Fruit fly (Drosophila melanogaster) whole organism, embryonic: ENCODE data around the gene Trax.

Source experiments
- Adf1 ChIP-seq: fragments of 200-800 bp; sonication (Bioruptor generic); IDR thresholded peaks from 2 replicates; pipeline ENCODE4 v1.3.6; 2022; ENCODE audit warnings: missing biosample characterization, missing genetic modification characterization
- Bgb ChIP-seq: fragments of 200-800 bp; sonication (Bioruptor generic); IDR thresholded peaks from 2 replicates; pipeline ENCODE4 v1.3.6; 2022; ENCODE audit warnings: missing biosample characterization, missing genetic modification characterization; ENCODE audit not compliant: partially characterized antibody
- CG10209 ChIP-seq: fragments of 200-800 bp; sonication (Bioruptor generic); optimal IDR thresholded peaks from 3 replicates; lab custom pipeline; 2017; ENCODE audit warnings: missing biosample characterization, mild to moderate bottlenecking, missing genetic modification characterization, missing genetic modification reagents
- CG10979 ChIP-seq: fragments of 200-800 bp; sonication (Bioruptor generic); optimal IDR thresholded peaks from 2 replicates; lab custom pipeline; 2018; ENCODE audit warnings: missing biosample characterization, mild to moderate bottlenecking, missing genetic modification characterization, moderate library complexity
- CG11504 ChIP-seq: fragments of 200-800 bp; sonication (Bioruptor generic); optimal IDR thresholded peaks from 3 replicates; lab custom pipeline; 2019; ENCODE audit warnings: missing biosample characterization, mild to moderate bottlenecking, missing genetic modification characterization, moderate library complexity
- CG11696 ChIP-seq: fragments of 200-800 bp; sonication (Bioruptor generic); IDR thresholded peaks from 2 replicates; pipeline ENCODE4 v1.3.6; 2022; ENCODE audit warnings: missing biosample characterization, missing genetic modification characterization
- CG12236 ChIP-seq: fragments of 200-800 bp; sonication (Bioruptor generic); optimal IDR thresholded peaks from 2 replicates; lab custom pipeline; 2016; ENCODE audit warnings: missing biosample characterization, missing genetic modification characterization
- CG14710 ChIP-seq: fragments of 200-800 bp; sonication (Bioruptor generic); optimal IDR thresholded peaks from 3 replicates; lab custom pipeline; 2019; ENCODE audit warnings: missing biosample characterization, mild to moderate bottlenecking, missing genetic modification characterization, moderate library complexity
- CG15479 ChIP-seq: fragments of 200-800 bp; sonication (Bioruptor generic); optimal IDR thresholded peaks from 3 replicates; lab custom pipeline; 2019; ENCODE audit warnings: missing biosample characterization, mild to moderate bottlenecking, missing genetic modification characterization, moderate library complexity
- CG15601 ChIP-seq: fragments of 200-800 bp; sonication (Bioruptor generic); optimal IDR thresholded peaks from 3 replicates; lab custom pipeline; 2019; ENCODE audit warnings: missing biosample characterization, mild to moderate bottlenecking, missing genetic modification characterization, moderate library complexity
- CG16815 ChIP-seq: fragments of 200-800 bp; sonication (Bioruptor generic); optimal IDR thresholded peaks from 3 replicates; lab custom pipeline; 2017; ENCODE audit warnings: missing biosample characterization, mild to moderate bottlenecking, missing genetic modification characterization
- CG17361 ChIP-seq: fragments of 200-800 bp; sonication (Bioruptor generic); IDR thresholded peaks from 3 replicates; pipeline ENCODE4 v1.3.6; 2022; ENCODE audit warnings: missing biosample characterization, missing genetic modification characterization
- CG17802 ChIP-seq: fragments of 200-800 bp; sonication (Bioruptor generic); optimal IDR thresholded peaks from 2 replicates; lab custom pipeline; 2018; ENCODE audit warnings: missing biosample characterization, mild to moderate bottlenecking, missing genetic modification characterization, moderate library complexity
- CG17912 ChIP-seq: fragments of 200-800 bp; sonication (Bioruptor generic); optimal IDR thresholded peaks from 2 replicates; lab custom pipeline; 2018; ENCODE audit warnings: missing biosample characterization, mild to moderate bottlenecking, missing genetic modification characterization
- CG2875 ChIP-seq: fragments of 200-800 bp; sonication (Bioruptor generic); optimal IDR thresholded peaks from 2 replicates; lab custom pipeline; 2017; ENCODE audit warnings: missing biosample characterization, mild to moderate bottlenecking, missing genetic modification characterization, missing genetic modification reagents
- CG31365 ChIP-seq: fragments of 200-800 bp; sonication (Bioruptor generic); optimal IDR thresholded peaks from 2 replicates; lab custom pipeline; 2018; ENCODE audit warnings: missing biosample characterization, mild to moderate bottlenecking, missing genetic modification characterization
- CG3163 ChIP-seq: fragments of 200-800 bp; sonication (Bioruptor generic); optimal IDR thresholded peaks from 3 replicates; lab custom pipeline; 2016; ENCODE audit warnings: missing biosample characterization, missing genetic modification characterization
- CG6791 ChIP-seq: fragments of 200-800 bp; sonication (Bioruptor generic); IDR thresholded peaks from 3 replicates; pipeline ENCODE4 v1.3.6; 2022; ENCODE audit warnings: missing biosample characterization, missing genetic modification characterization; ENCODE audit not compliant: partially characterized antibody
- CG7928 ChIP-seq: fragments of 200-800 bp; sonication (Bioruptor generic); optimal IDR thresholded peaks from 2 replicates; lab custom pipeline; 2017; ENCODE audit warnings: missing biosample characterization, mild to moderate bottlenecking, missing genetic modification characterization
- CG9797 ChIP-seq: fragments of 200-800 bp; sonication (Bioruptor generic); optimal IDR thresholded peaks from 3 replicates; lab custom pipeline; 2018; ENCODE audit warnings: missing biosample characterization, mild to moderate bottlenecking, missing genetic modification characterization
- Camta ChIP-seq: fragments of 200-800 bp; sonication (Bioruptor generic); optimal IDR thresholded peaks from 2 replicates; lab custom pipeline; 2016; ENCODE audit warnings: missing biosample characterization, missing genetic modification characterization
- CoRest ChIP-seq: fragments of 200-800 bp; sonication (Bioruptor generic); optimal IDR thresholded peaks from 3 replicates; lab custom pipeline; 2018; ENCODE audit warnings: missing biosample characterization, mild to moderate bottlenecking, missing genetic modification characterization, moderate library complexity
- Ets97D ChIP-seq: fragments of 200-800 bp; sonication (Bioruptor generic); optimal IDR thresholded peaks from 3 replicates; lab custom pipeline; 2016; ENCODE audit warnings: missing biosample characterization, missing genetic modification characterization
- HmgZ ChIP-seq: fragments of 200-800 bp; sonication (Bioruptor generic); optimal IDR thresholded peaks from 2 replicates; lab custom pipeline; 2018; ENCODE audit warnings: missing biosample characterization, mild to moderate bottlenecking, missing genetic modification characterization
- Lhr ChIP-seq: fragments of 200-800 bp; sonication (Bioruptor generic); optimal IDR thresholded peaks from 3 replicates; lab custom pipeline; 2017; ENCODE audit warnings: mild to moderate bottlenecking, missing biosample characterization, missing genetic modification reagents, missing genetic modification characterization
- NFAT ChIP-seq: fragments of 200-800 bp; sonication (Bioruptor generic); IDR thresholded peaks from 2 replicates; pipeline ENCODE4 v1.3.6; 2022; ENCODE audit warnings: missing biosample characterization, missing genetic modification characterization
- NfI ChIP-seq: fragments of 200-800 bp; sonication (Bioruptor generic); optimal IDR thresholded peaks from 3 replicates; lab custom pipeline; 2018; ENCODE audit warnings: missing biosample characterization, mild to moderate bottlenecking, missing genetic modification characterization, moderate library complexity
- Rx ChIP-seq: fragments of 200-800 bp; sonication (Bioruptor generic); IDR thresholded peaks from 2 replicates; pipeline ENCODE4 v1.3.6; 2022; ENCODE audit warnings: missing biosample characterization, missing genetic modification characterization
- Six4 ChIP-seq: fragments of 200-800 bp; sonication (Bioruptor generic); optimal IDR thresholded peaks from 2 replicates; lab custom pipeline; 2016; ENCODE audit warnings: missing biosample characterization, missing genetic modification characterization
- Sry-δ ChIP-seq: fragments of 200-800 bp; sonication (Bioruptor generic); optimal IDR thresholded peaks from 2 replicates; lab custom pipeline; 2016; ENCODE audit warnings: missing biosample characterization, missing genetic modification characterization
- Trl ChIP-seq, 3 experiments: fragments of >200 bp in 2 of 3; fragments of 200-800 bp in 1 of 3; sonication (Bioruptor generic) in 1 of 3; optimal IDR thresholded peaks; 2 replicates in 1 of 3; 3 replicates in 2 of 3; lab custom pipeline; 2016 to 2017; ENCODE audit warnings: missing biosample characterization in 1 of 3, missing genetic modification characterization in 1 of 3
- Xrp1 ChIP-seq: fragments of 200-800 bp; sonication (Bioruptor generic); IDR thresholded peaks from 2 replicates; pipeline ENCODE4 v1.3.6; 2022; ENCODE audit warnings: missing biosample characterization, missing genetic modification characterization
- crc ChIP-seq: fragments of 200-800 bp; sonication (Bioruptor generic); optimal IDR thresholded peaks from 2 replicates; lab custom pipeline; 2016; ENCODE audit warnings: missing biosample characterization, missing genetic modification characterization
- crp ChIP-seq, 2 experiments: fragments of 200-800 bp; sonication (Bioruptor generic); optimal IDR thresholded peaks; 2 replicates in 1 of 2; 3 replicates in 1 of 2; lab custom pipeline; 2017; ENCODE audit warnings: missing biosample characterization in 2 of 2, missing genetic modification characterization in 2 of 2, mild to moderate bottlenecking in 1 of 2, moderate library complexity in 1 of 2
- dati ChIP-seq: fragments of 200-800 bp; sonication (Bioruptor generic); IDR thresholded peaks from 2 replicates; pipeline ENCODE4 v1.3.6; 2022; ENCODE audit warnings: missing biosample characterization, missing genetic modification characterization
- ewg ChIP-seq: fragments of 200-800 bp; sonication (Bioruptor generic); optimal IDR thresholded peaks from 3 replicates; lab custom pipeline; 2017; ENCODE audit warnings: mild to moderate bottlenecking, missing biosample characterization, missing genetic modification reagents, missing genetic modification characterization
- ftz-f1 ChIP-seq: fragments of 200-800 bp; sonication (Bioruptor generic); optimal IDR thresholded peaks from 2 replicates; lab custom pipeline; 2016; ENCODE audit warnings: missing biosample characterization, missing genetic modification characterization
- gcm2 ChIP-seq: fragments of 200-800 bp; sonication (Bioruptor generic); optimal IDR thresholded peaks from 2 replicates; lab custom pipeline; 2016; ENCODE audit warnings: missing biosample characterization, missing genetic modification characterization
- kni ChIP-seq: fragments of 200-800 bp; sonication (Bioruptor generic); optimal IDR thresholded peaks from 3 replicates; lab custom pipeline; 2017; ENCODE audit warnings: mild to moderate bottlenecking, missing biosample characterization, missing genetic modification reagents, missing genetic modification characterization
- lbe ChIP-seq: fragments of 200-800 bp; sonication (Bioruptor generic); optimal IDR thresholded peaks from 2 replicates; lab custom pipeline; 2016; ENCODE audit warnings: missing biosample characterization, mild to moderate bottlenecking, missing genetic modification characterization
- luna ChIP-seq: fragments of 200-800 bp; sonication (Bioruptor generic); optimal IDR thresholded peaks from 2 replicates; lab custom pipeline; 2016; ENCODE audit warnings: missing biosample characterization, missing genetic modification characterization
- pb ChIP-seq: fragments of 200-800 bp; sonication (Bioruptor generic); optimal IDR thresholded peaks from 3 replicates; lab custom pipeline; 2016; ENCODE audit warnings: missing biosample characterization, missing genetic modification characterization
- peb ChIP-seq: fragments of 200-800 bp; sonication (Bioruptor generic); IDR thresholded peaks from 2 replicates; pipeline ENCODE4 v1.3.6; 2022; ENCODE audit warnings: missing biosample characterization, missing genetic modification characterization
- pum ChIP-seq: fragments of 200-800 bp; sonication (Bioruptor generic); optimal IDR thresholded peaks from 2 replicates; lab custom pipeline; 2016; ENCODE audit warnings: missing biosample characterization, missing genetic modification characterization
- ranshi ChIP-seq: fragments of 200-800 bp; sonication (Bioruptor generic); IDR thresholded peaks from 2 replicates; pipeline ENCODE4 v1.3.6; 2022; ENCODE audit warnings: missing biosample characterization, missing genetic modification characterization
- sd ChIP-seq: fragments of 200-800 bp; sonication (Bioruptor generic); optimal IDR thresholded peaks from 3 replicates; lab custom pipeline; 2018; ENCODE audit warnings: missing biosample characterization, mild to moderate bottlenecking, missing genetic modification characterization, moderate library complexity
- sug ChIP-seq: fragments of 200-800 bp; optimal IDR thresholded peaks from 2 replicates; lab custom pipeline; 2019; ENCODE audit warnings: missing biosample characterization, mild to moderate bottlenecking, missing genetic modification characterization, moderate library complexity
- tio ChIP-seq: fragments of 200-800 bp; sonication (Bioruptor generic); optimal IDR thresholded peaks from 2 replicates; lab custom pipeline; 2017; ENCODE audit warnings: missing biosample characterization, missing genetic modification characterization, inconsistent platforms
- tna ChIP-seq: fragments of 200-800 bp; sonication (Bioruptor generic); IDR thresholded peaks from 2 replicates; pipeline ENCODE4 v1.3.6; 2022; ENCODE audit warnings: missing biosample characterization, missing genetic modification characterization; ENCODE audit not compliant: partially characterized antibody
- wor ChIP-seq: fragments of 200-800 bp; sonication (Bioruptor generic); IDR thresholded peaks from 2 replicates; pipeline ENCODE4 v1.3.6; 2022; ENCODE audit warnings: missing biosample characterization, missing genetic modification characterization

The Trax gene

DNA sequence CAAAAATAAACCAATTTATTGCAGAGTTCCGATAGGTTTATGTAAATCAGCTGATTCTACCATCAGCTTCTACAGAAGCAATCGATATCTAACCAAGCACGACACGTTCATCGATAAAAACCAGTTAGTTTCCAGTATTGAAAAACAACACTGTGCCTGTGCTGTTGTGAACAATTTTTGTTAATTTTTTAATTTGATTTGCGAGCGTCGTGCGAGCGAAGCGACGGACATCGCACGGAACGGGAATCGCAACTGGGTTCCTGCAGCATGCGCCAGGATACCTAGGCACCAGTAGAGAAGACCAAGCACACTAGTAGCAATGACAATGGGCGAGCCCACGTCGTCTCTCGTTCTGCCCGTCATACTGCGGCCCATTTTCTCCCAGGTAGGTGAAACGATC, 10.3 kb downstream of the Trax start, which contains the start of the genes Ccm3 and CG6136 (continued):
- TF ChIP-seq NfI (GFP tag; lab: Kevin White, UChicago) (peak; percentile 67), CG17361 (no peak), Six4 (GFP tag; lab: Kevin White, UChicago) (no peak), Rx (no peak), Adf1 (GFP tag; lab: Robert Waterston, UW) (peak; percentile 41; the same call in 1 of the 2 replicates), sd (no peak), ftz-f1 (GFP tag; lab: Kevin White, UChicago) (no peak), luna (GFP tag; lab: Kevin White, UChicago) (peak; percentile 22), CoRest (no peak), CG3163 (GFP tag; lab: Kevin White, UChicago) (peak; percentile 49), CG15601 (tag; lab: Kevin White, UChicago) (no peak), CG2875 (no peak), Trl (optimal IDR thresholded peaks at IDR 0.05; lab: Kevin White, UChicago) (no peak), Trl (GFP tag; optimal IDR thresholded peaks at IDR 0.05; lab: Kevin White, UChicago) (peak; percentile 63), Sry-δ (GFP tag; lab: Kevin White, UChicago) (peak; percentile 80), CG15479 (no peak), CG10979 (peak; percentile 36), CG16815 (GFP tag; lab: Kevin White, UChicago) (no peak), peb (no peak), CG7928 (peak; percentile 27), NFAT (GFP tag; lab: Robert Waterston, UW) (peak; percentile 61; the same call in 1 of the 2 replicates), Ets97D (GFP tag; lab: Kevin White, UChicago) (peak; percentile 76), CG6791 (GFP tag; lab: Robert Waterston, UW) (peak; percentile 93), ewg (GFP tag; lab: Kevin White, UChicago) (peak; percentile 48), crc (GFP tag; lab: Kevin White, UChicago) (no peak), pum (GFP tag; lab: Kevin White, UChicago) (no peak), Camta (GFP tag; lab: Kevin White, UChicago) (no peak), CG11504 (tag; lab: Kevin White, UChicago) (no peak), gcm2 (GFP tag; lab: Kevin White, UChicago) (peak; percentile 5), CG12236 (GFP tag; lab: Kevin White, UChicago) (no peak), HmgZ (peak; percentile 82), Xrp1 (GFP tag; lab: Robert Waterston, UW) (peak; percentile 35; the same call in 1 of the 2 replicates), CG10209 (GFP tag; lab: Kevin White, UChicago) (no peak), sug (peak; percentile 58), dati (GFP tag; lab: Robert Waterston, UW) (no peak), kni (GFP tag; lab: Kevin White, UChicago) (no peak), wor (GFP tag; lab: Robert Waterston, UW) (no peak), tna (GFP tag; lab: Robert Waterston, UW) (peak; percentile 89), tio (no peak), Bgb (GFP tag; lab: Robert Waterston, UW) (peak; percentile 96), CG14710 (tag; lab: Kevin White, UChicago) (peak; percentile 38), CG31365 (tag; lab: Kevin White, UChicago) (no peak), pb (GFP tag; lab: Kevin White, UChicago) (peak; percentile 23), CG11696 (GFP tag; lab: Robert Waterston, UW) (no peak), CG17802 (no peak), ranshi (GFP tag; lab: Robert Waterston, UW) (peak; percentile 11; the same call in 1 of the 2 replicates), crp (GFP tag; optimal IDR thresholded peaks at IDR 0.05; lab: Kevin White, UChicago) (peak; percentile 56 to 93), CG17912 (no peak), Lhr (no peak), lbe (GFP tag; lab: Kevin White, UChicago) (peak; percentile 59), CG9797 (GFP tag; lab: Kevin White, UChicago) (peak; percentile 26)
